Worm (Caenorhabditis elegans) whole organism, L4 larva: Measurements from ENCODE around the gene R13H4.7.
A peak's percentile ranks its signal among the peaks of the same experiment; 100 is the strongest.

Source experiments
- D1046.2 ChIP-seq: fragments of 200-800 bp; sonication (Bioruptor generic); IDR thresholded peaks from 2 replicates; pipeline ENCODE4 v1.3.6; 2022; ENCODE audit warnings: missing genetic modification characterization, missing compliant biosample characterization
- F44E2.7 ChIP-seq: fragments of 200-800 bp; sonication (Bioruptor generic); IDR thresholded peaks from 2 replicates; pipeline ENCODE4 v2.1.2; 2022; ENCODE audit warnings: missing genetic modification characterization, missing compliant biosample characterization
- aha-1 ChIP-seq: fragments of 150-350 bp; peaks from one replicate; lab custom pipeline; 2014; ENCODE audit warnings: missing biosample characterization, missing genetic modification characterization
- attf-4 ChIP-seq: sonication (generic microtip); optimal IDR thresholded peaks from 3 replicates; lab custom pipeline; 2017; ENCODE audit warnings: missing biosample characterization, missing genetic modification characterization
- ceh-20 ChIP-seq: fragments of 200-800 bp; sonication (Bioruptor generic); IDR thresholded peaks from 2 replicates; pipeline ENCODE4 v1.3.6; 2022; ENCODE audit warnings: missing genetic modification reagents, missing genetic modification characterization, missing compliant biosample characterization
- ceh-32 ChIP-seq: sonication (generic microtip); optimal IDR thresholded peaks from 2 replicates; lab custom pipeline; 2016; ENCODE audit warnings: mild to moderate bottlenecking, missing genetic modification characterization, missing compliant biosample characterization; ENCODE audit not compliant: poor library complexity
- ctbp-1 ChIP-seq: fragments of 200-800 bp; sonication (Bioruptor generic); IDR thresholded peaks from 2 replicates; pipeline ENCODE4 v1.3.6; 2022; ENCODE audit warnings: missing genetic modification reagents, missing genetic modification characterization, missing compliant biosample characterization
- daf-12 ChIP-seq: fragments of 150-350 bp; optimal IDR thresholded peaks from 2 replicates; lab custom pipeline; 2014; ENCODE audit warnings: missing biosample characterization, missing genetic modification reagents, missing genetic modification characterization
- daf-16 ChIP-seq, 3 experiments: sonication (generic microtip); optimal IDR thresholded peaks; 2 replicates each; lab custom pipeline; 2016 to 2017; ENCODE audit warnings: missing genetic modification characterization in 3 of 3, missing genetic modification reagents in 3 of 3, mild to moderate bottlenecking in 2 of 3, missing compliant biosample characterization in 2 of 3, missing biosample characterization in 1 of 3, moderate library complexity in 1 of 3
- dmd-6 ChIP-seq: fragments of 200-800 bp; sonication (Bioruptor generic); IDR thresholded peaks from 2 replicates; pipeline ENCODE4 v1.3.6; 2022; ENCODE audit warnings: missing genetic modification reagents, missing genetic modification characterization, missing compliant biosample characterization
- dve-1 ChIP-seq: sonication (generic microtip); optimal IDR thresholded peaks from 2 replicates; lab custom pipeline; 2017; ENCODE audit warnings: antibody characterized with exemption, mild to moderate bottlenecking, missing genetic modification characterization, missing compliant biosample characterization; ENCODE audit not compliant: insufficient read depth
- gei-8 ChIP-seq: fragments of 200-800 bp; sonication (Bioruptor generic); optimal IDR thresholded peaks from 2 replicates; lab custom pipeline; 2018; ENCODE audit warnings: mild to moderate bottlenecking, missing genetic modification characterization, missing compliant biosample characterization
- hlh-11 ChIP-seq: fragments of 200-800 bp; sonication (Bioruptor generic); optimal IDR thresholded peaks from 2 replicates; lab custom pipeline; 2018; ENCODE audit warnings: mild to moderate bottlenecking, missing genetic modification characterization, missing compliant biosample characterization
- hlh-30 ChIP-seq: sonication (generic microtip); optimal IDR thresholded peaks from 2 replicates; lab custom pipeline; 2017; ENCODE audit warnings: antibody characterized with exemption, mild to moderate bottlenecking, missing genetic modification characterization, missing compliant biosample characterization; ENCODE audit not compliant: insufficient read depth
- lim-7 ChIP-seq: fragments of 200-800 bp; sonication (Bioruptor generic); IDR thresholded peaks from 2 replicates; pipeline ENCODE4 v1.3.6; 2022; ENCODE audit warnings: missing genetic modification characterization, missing compliant biosample characterization
- lin-1 ChIP-seq: fragments of 200-800 bp; sonication (Bioruptor generic); IDR thresholded peaks from 2 replicates; pipeline ENCODE4 v1.3.6; 2022; ENCODE audit warnings: missing genetic modification reagents, missing genetic modification characterization, missing compliant biosample characterization
- lin-13 ChIP-seq: fragments of 150-350 bp; optimal IDR thresholded peaks from 2 replicates; lab custom pipeline; 2014; ENCODE audit warnings: missing biosample characterization, missing genetic modification reagents, missing genetic modification characterization
- lin-15B ChIP-seq: fragments of 150-350 bp; sonication (generic microtip); optimal IDR thresholded peaks from 3 replicates; lab custom pipeline; 2014; ENCODE audit warnings: missing biosample characterization, missing genetic modification characterization
- lsy-2 ChIP-seq, 2 experiments: fragments of 150-350 bp in 1 of 2; sonication (generic microtip) in 1 of 2; optimal IDR thresholded peaks; 2 replicates each; lab custom pipeline; 2014 to 2017; ENCODE audit warnings: missing biosample characterization in 2 of 2, missing genetic modification characterization in 2 of 2
- mdl-1 ChIP-seq, 2 experiments: fragments of 150-350 bp in 1 of 2; sonication (generic microtip) in 1 of 2; optimal IDR thresholded peaks; 2 replicates each; lab custom pipeline; 2014 to 2017; ENCODE audit warnings: missing biosample characterization in 2 of 2, missing genetic modification characterization in 2 of 2
- mep-1 ChIP-seq: fragments of 150-350 bp; sonication (generic microtip); optimal IDR thresholded peaks from 3 replicates; lab custom pipeline; 2014; ENCODE audit warnings: missing biosample characterization, missing genetic modification characterization
- mxl-2 ChIP-seq: fragments of 200-800 bp; sonication (Bioruptor generic); conservative IDR thresholded peaks from 2 replicates; pipeline ENCODE4 v1.3.6; 2022; ENCODE audit warnings: missing genetic modification reagents, missing genetic modification characterization, missing compliant biosample characterization
- nhr-25 ChIP-seq: sonication (generic microtip); optimal IDR thresholded peaks from 2 replicates; lab custom pipeline; 2017; ENCODE audit warnings: missing genetic modification characterization, mild to moderate bottlenecking, missing compliant biosample characterization, antibody characterized with exemption, moderate library complexity, borderline replicate concordance; ENCODE audit not compliant: insufficient read depth
- nhr-28 ChIP-seq: fragments of 150-350 bp; optimal IDR thresholded peaks from 2 replicates; lab custom pipeline; 2014; ENCODE audit warnings: missing biosample characterization, missing genetic modification characterization
- nhr-48 ChIP-seq: sonication (generic microtip); optimal IDR thresholded peaks from 2 replicates; lab custom pipeline; 2016; ENCODE audit warnings: mild to moderate bottlenecking, missing genetic modification characterization, missing compliant biosample characterization
- pha-4 ChIP-seq, 2 experiments: fragments of 150-350 bp in 1 of 2; fragments of 200-800 bp in 1 of 2; sonication (Bioruptor generic) in 1 of 2; IDR thresholded peaks in 1 of 2; optimal IDR thresholded peaks in 1 of 2; 2 replicates each; pipeline versions ENCODE4 v1.3.6 to Lab custom; 2014 to 2022; ENCODE audit warnings: missing genetic modification characterization in 2 of 2, missing genetic modification reagents in 2 of 2, missing biosample characterization in 1 of 2, missing compliant biosample characterization in 1 of 2
- php-3 ChIP-seq: fragments of 200-800 bp; sonication (Bioruptor generic); IDR thresholded peaks from 2 replicates; pipeline ENCODE4 v1.3.6; 2022; ENCODE audit warnings: missing genetic modification reagents, missing genetic modification characterization, missing compliant biosample characterization
- pqm-1 ChIP-seq: sonication (generic microtip); optimal IDR thresholded peaks from 2 replicates; lab custom pipeline; 2017; ENCODE audit warnings: missing biosample characterization, missing genetic modification characterization
- sdz-12 ChIP-seq: fragments of 200-800 bp; sonication (Bioruptor generic); optimal IDR thresholded peaks from 2 replicates; lab custom pipeline; 2018; ENCODE audit warnings: mild to moderate bottlenecking, missing genetic modification characterization, missing compliant biosample characterization
- skn-1 ChIP-seq: fragments of 150-350 bp; optimal IDR thresholded peaks from 2 replicates; lab custom pipeline; 2014; ENCODE audit warnings: missing biosample characterization, missing genetic modification characterization
- spr-1 ChIP-seq: sonication (generic microtip); optimal IDR thresholded peaks from 2 replicates; lab custom pipeline; 2016; ENCODE audit warnings: mild to moderate bottlenecking, missing genetic modification characterization, missing compliant biosample characterization
- tag-97 ChIP-seq: fragments of 200-800 bp; sonication (Bioruptor generic); IDR thresholded peaks from 2 replicates; pipeline ENCODE4 v1.3.6; 2022; ENCODE audit warnings: missing genetic modification characterization, missing compliant biosample characterization
- unc-62 ChIP-seq, 3 experiments: fragments of 150-350 bp in 1 of 3; sonication (generic microtip); optimal IDR thresholded peaks in 2 of 3; peaks in 1 of 3; 1 replicate in 1 of 3; 2 replicates in 2 of 3; lab custom pipeline; 2014 to 2017; ENCODE audit warnings: missing biosample characterization in 3 of 3, missing genetic modification characterization in 3 of 3, missing genetic modification reagents in 3 of 3, missing genotype in 1 of 3
- ztf-11 ChIP-seq: fragments of 150-350 bp; optimal IDR thresholded peaks from 2 replicates; lab custom pipeline; 2014; ENCODE audit warnings: missing biosample characterization, missing genetic modification characterization

Gene R13H4.7

DNA sequence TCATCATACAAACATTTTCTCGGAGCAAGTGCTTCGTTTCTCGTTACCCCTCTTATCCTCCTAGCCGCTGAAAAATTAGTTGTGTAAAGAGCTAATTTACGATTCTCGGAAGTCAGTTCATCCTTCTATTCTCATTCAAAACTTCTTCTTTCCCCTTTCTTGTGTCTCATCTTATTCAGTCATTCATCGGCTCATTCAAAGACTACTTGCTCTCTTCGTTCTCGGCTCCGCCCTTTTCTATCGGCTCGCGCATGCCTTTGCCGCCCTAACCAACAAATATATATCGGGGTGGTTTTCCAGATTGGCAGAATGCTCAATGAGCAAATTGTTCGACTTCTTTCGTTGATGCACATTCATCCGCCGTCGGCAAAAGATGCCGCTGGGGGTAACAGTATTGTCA lies 7.7 kb downstream of the R13H4.7 start, which contains the start of gene R13H4.5:
Gene R13H4.5, plus strand, starts transcription at position 301 of the 400 bp plus-strand sequence.
- no peak for TF ChIP-seq D1046.2 (GFP tag; lab: Robert Waterston, UW)
- no peak for TF ChIP-seq ztf-11 (tag; lab: Kevin White, UChicago)
- no peak for TF ChIP-seq tag-97 (GFP tag; lab: Robert Waterston, UW)
- TF ChIP-seq sdz-12 (GFP tag; lab: Kevin White, UChicago), result no peak
- no peak for TF ChIP-seq skn-1 (tag; lab: Kevin White, UChicago)
- no peak for TF ChIP-seq F44E2.7 (GFP tag; lab: Robert Waterston, UW)
- peak; percentile 2 for TF ChIP-seq aha-1 (tag; lab: Kevin White, UChicago)
- no peak for TF ChIP-seq daf-16 (GFP tag; optimal IDR thresholded peaks at IDR 0.05; lab: Kevin White, UChicago)
- TF ChIP-seq daf-16 (tag; optimal IDR thresholded peaks at IDR 0.05; lab: Kevin White, UChicago), result no peak
- TF ChIP-seq pqm-1 (tag; lab: Kevin White, UChicago), result no peak
- no peak for TF ChIP-seq hlh-30 (tag; lab: Kevin White, UChicago)
- 0 out of 2 replicates have a peak, but pooled peaks have one; percentile 7 for TF ChIP-seq ctbp-1 (GFP tag; lab: Robert Waterston, UW)
- TF ChIP-seq mxl-2 (GFP tag; lab: Robert Waterston, UW), result no peak

- no peak for TF ChIP-seq daf-12 (tag; lab: Kevin White, UChicago)
- TF ChIP-seq lin-15B, result no peak
- peak in 1 of 2 experiments; percentile 95 for TF ChIP-seq unc-62 (GFP tag; optimal IDR thresholded peaks at IDR 0.05 in 1 of 2; lab: Kevin White, UChicago)
- TF ChIP-seq unc-62 (tag; optimal IDR thresholded peaks at IDR 0.05; lab: Kevin White, UChicago), result no peak
- TF ChIP-seq dmd-6 (GFP tag; lab: Robert Waterston, UW), result peak; percentile 63
- TF ChIP-seq ceh-32 (tag; lab: Kevin White, UChicago), result no peak
- peak; percentile 97 for TF ChIP-seq pqm-1 (tag; lab: Kevin White, UChicago)
- TF ChIP-seq spr-1 (tag; lab: Kevin White, UChicago), result no peak
- peak; percentile 14; the same call in 1 of the 2 replicates for TF ChIP-seq ceh-20 (GFP tag; lab: Robert Waterston, UW)
- TF ChIP-seq mep-1 (tag; lab: Kevin White, UChicago), result peak; percentile 16
- peak; percentile 60 for TF ChIP-seq nhr-25 (tag; lab: Kevin White, UChicago)
- no peak for TF ChIP-seq daf-16 (GFP tag; optimal IDR thresholded peaks at IDR 0.05; lab: Kevin White, UChicago)
- TF ChIP-seq daf-16 (tag; optimal IDR thresholded peaks at IDR 0.05; lab: Kevin White, UChicago), result peak; percentile 67
- no peak for TF ChIP-seq pha-4 (GFP tag; IDR thresholded peaks at IDR 0.05; lab: Robert Waterston, UW)
- peak; percentile 23 for TF ChIP-seq pha-4 (tag; optimal IDR thresholded peaks at IDR 0.05; lab: Kevin White, UChicago)
- 0 out of 2 replicates have a peak, but pooled peaks have one; percentile 10 for TF ChIP-seq lin-1 (GFP tag; lab: Robert Waterston, UW)
- peak; percentile 72 for TF ChIP-seq hlh-11
- no peak for TF ChIP-seq lim-7
- TF ChIP-seq nhr-28 (tag; lab: Kevin White, UChicago), result peak; percentile 40
- TF ChIP-seq hlh-30 (tag; lab: Kevin White, UChicago), result peak; percentile 78
- TF ChIP-seq gei-8 (GFP tag; lab: Kevin White, UChicago), result peak; percentile 63
- TF ChIP-seq lsy-2 (tag; optimal IDR thresholded peaks at IDR 0.05; lab: Kevin White, UChicago), result peak; percentile 16 to 60
- TF ChIP-seq dve-1 (tag; lab: Kevin White, UChicago), result peak; percentile 10
- TF ChIP-seq attf-4 (tag; lab: Kevin White, UChicago), result no peak
- TF ChIP-seq nhr-48 (tag; lab: Kevin White, UChicago), result peak; percentile 95
- no peak for TF ChIP-seq lin-13
- TF ChIP-seq mdl-1 (tag; optimal IDR thresholded peaks at IDR 0.05; lab: Kevin White, UChicago), result peak; percentile 59 to 90
- TF ChIP-seq php-3 (GFP tag; lab: Robert Waterston, UW), result 0 out of 2 replicates have a peak, but pooled peaks have one; percentile 7
- TF ChIP-seq, all 104 proteins: peak for 18
Observed at ce11 chrV:11859082-11859858, 8.8 kb downstream of the R13H4.7 start.
